Worm (Caenorhabditis elegans): Measurements from ENCODE around the gene col-174.

ce11 chrX:7558928-7559455 lies 12.4 kb downstream of the col-174 start, which contains the start of the genes PDB1.1 and F08C6.5:
- TF ChIP-seq flt-1 (GFP tag; IDR thresholded peaks at IDR 0.05) (no peak), T22C8.4 (GFP tag; IDR thresholded peaks at IDR 0.05) (no peak), med-1 (GFP tag; optimal IDR thresholded peaks at IDR 0.05; ENCODE audit: insufficient read depth) (no peak), tab-1 (GFP tag; IDR thresholded peaks at IDR 0.05) (no peak), ztf-23 (GFP tag; IDR thresholded peaks at IDR 0.05) (no peak), ztf-29 (GFP tag; IDR thresholded peaks at IDR 0.05) (no peak), klf-2 (GFP tag; conservative IDR thresholded peaks at IDR 0.05) (no peak), ref-1 (GFP tag; conservative IDR thresholded peaks at IDR 0.05) (no peak)

Data from whole organism, midembryonic.